Fruit fly (Drosophila melanogaster) whole organism, prepupa: ENCODE results near the gene IntS14.

Source experiments
- CG8319 ChIP-seq: fragments of 200-800 bp; sonication (Bioruptor generic); optimal IDR thresholded peaks from 3 replicates; lab custom pipeline; 2016; ENCODE audit warnings: missing biosample characterization, missing genetic modification characterization
- CG9139 ChIP-seq: fragments of 200-800 bp; sonication (Bioruptor generic); optimal IDR thresholded peaks from 3 replicates; lab custom pipeline; 2017; ENCODE audit warnings: missing biosample characterization, mild to moderate bottlenecking, missing genetic modification characterization
- Gug ChIP-seq: fragments of 200-800 bp; sonication (Bioruptor generic); IDR thresholded peaks from 2 replicates; pipeline ENCODE4 v1.3.6; 2022; ENCODE audit warnings: missing biosample characterization, missing genetic modification characterization
- Hr39 ChIP-seq: fragments of 200-800 bp; sonication (Bioruptor generic); optimal IDR thresholded peaks from 2 replicates; lab custom pipeline; 2016; ENCODE audit warnings: missing biosample characterization, missing genetic modification characterization
- spab ChIP-seq: fragments of 200-800 bp; sonication (Bioruptor generic); optimal IDR thresholded peaks from 2 replicates; lab custom pipeline; 2017; ENCODE audit warnings: missing biosample characterization, mild to moderate bottlenecking, missing genetic modification characterization, missing genetic modification reagents

dm6 chr2L:1123078-1123818, 41.0 kb upstream of the IntS14 start:
- no peak for TF ChIP-seq CG8319
- TF ChIP-seq CG9139 = no peak
- TF ChIP-seq Gug = no peak
- TF ChIP-seq spab (GFP tag; lab: Kevin White, UChicago) = no peak
- no peak for TF ChIP-seq Hr39
